Worm (Caenorhabditis elegans) whole organism, late embryonic: ENCODE measurements around the gene gtl-1.

Experiments
- C38D4.7 ChIP-seq: fragments of 200-800 bp; sonication (Bioruptor generic); optimal IDR thresholded peaks from 2 replicates; lab custom pipeline; 2018; ENCODE audit warnings: mild to moderate bottlenecking, missing genetic modification characterization, moderate library complexity, missing compliant biosample characterization
- K02D7.2 ChIP-seq: sonication (generic microtip); optimal IDR thresholded peaks from 2 replicates; lab custom pipeline; 2017; ENCODE audit warnings: mild to moderate bottlenecking, missing genetic modification characterization, missing compliant biosample characterization
- ceh-14 ChIP-seq: sonication (generic microtip); optimal IDR thresholded peaks from 2 replicates; lab custom pipeline; 2016; ENCODE audit warnings: missing genotype, missing genetic modification characterization, missing compliant biosample characterization
- ceh-6 ChIP-seq: fragments of 200-800 bp; sonication (Bioruptor generic); optimal IDR thresholded peaks from 2 replicates; lab custom pipeline; 2018; ENCODE audit warnings: mild to moderate bottlenecking, missing genetic modification characterization, missing compliant biosample characterization
- che-1 ChIP-seq: sonication (generic microtip); optimal IDR thresholded peaks from 2 replicates; lab custom pipeline; 2016; ENCODE audit warnings: mild to moderate bottlenecking, missing genetic modification characterization, missing compliant biosample characterization
- elt-2 ChIP-seq: sonication (generic microtip); optimal IDR thresholded peaks from 2 replicates; lab custom pipeline; 2016; ENCODE audit warnings: missing genetic modification reagents, missing genetic modification characterization, missing compliant biosample characterization
- elt-4 ChIP-seq: sonication (generic microtip); optimal IDR thresholded peaks from 2 replicates; lab custom pipeline; 2016; ENCODE audit warnings: missing genetic modification characterization, missing compliant biosample characterization
- hlh-30 ChIP-seq: sonication (generic microtip); optimal IDR thresholded peaks from 2 replicates; lab custom pipeline; 2017; ENCODE audit warnings: antibody characterized with exemption, missing genetic modification characterization, missing compliant biosample characterization; ENCODE audit not compliant: insufficient read depth
- pat-9 ChIP-seq: fragments of 200-800 bp; sonication (Bioruptor generic); optimal IDR thresholded peaks from 2 replicates; lab custom pipeline; 2018; ENCODE audit warnings: mild to moderate bottlenecking, missing genetic modification characterization, moderate library complexity, missing compliant biosample characterization
- ref-2 ChIP-seq: sonication (generic microtip); optimal IDR thresholded peaks from 2 replicates; lab custom pipeline; 2016; ENCODE audit warnings: missing genetic modification characterization, missing compliant biosample characterization
- sdc-2 ChIP-seq: sonication (generic microtip); optimal IDR thresholded peaks from 2 replicates; lab custom pipeline; 2016; ENCODE audit warnings: missing genotype, missing genetic modification characterization, missing compliant biosample characterization
- sox-2 ChIP-seq: fragments of 200-800 bp; sonication (Bioruptor generic); IDR thresholded peaks from 2 replicates; pipeline ENCODE4 v1.3.6; 2022; ENCODE audit warnings: missing genetic modification reagents, missing genetic modification characterization, missing compliant biosample characterization
- ttx-3 ChIP-seq: sonication (generic microtip); optimal IDR thresholded peaks from 2 replicates; lab custom pipeline; 2016; ENCODE audit warnings: missing genetic modification reagents, missing genetic modification characterization, missing compliant biosample characterization
- unc-3 ChIP-seq, 2 experiments: fragments of 200-800 bp in 1 of 2; sonication (Bioruptor generic) in 1 of 2; sonication (generic microtip) in 1 of 2; conservative IDR thresholded peaks in 1 of 2; optimal IDR thresholded peaks in 1 of 2; 2 replicates each; pipeline versions ENCODE4 v1.3.6 to Lab custom; 2016 to 2022; ENCODE audit warnings: missing compliant biosample characterization in 2 of 2, missing genetic modification characterization in 2 of 2, missing genetic modification reagents in 1 of 2

DNA sequence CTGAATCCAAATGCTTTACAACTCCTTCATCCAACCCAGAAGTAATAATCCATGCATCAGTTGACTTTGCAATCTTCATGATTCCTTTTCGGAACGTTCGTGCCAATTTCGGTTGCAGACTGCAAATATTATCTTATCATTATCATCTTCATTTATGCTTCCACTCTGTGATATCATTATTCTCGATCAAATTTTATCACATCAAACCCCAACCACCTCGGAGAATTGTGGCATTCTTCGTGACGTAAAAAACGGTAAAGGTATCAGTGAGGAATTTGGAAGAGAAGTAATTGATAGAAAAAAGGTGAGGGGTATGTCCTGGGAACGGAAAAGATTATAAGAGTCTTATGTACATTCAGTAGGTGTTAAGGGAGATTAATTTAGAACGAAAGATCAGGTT is 1.9 kb downstream of the gtl-1 start:
- TF ChIP-seq hlh-30 (tag; lab: Kevin White, UChicago): no peak
- no peak for TF ChIP-seq ref-2 (tag; lab: Kevin White, UChicago)
- no peak for TF ChIP-seq ceh-6 (GFP tag; lab: Kevin White, UChicago)
- TF ChIP-seq sdc-2 (tag; lab: Kevin White, UChicago): no peak
- no peak for TF ChIP-seq che-1 (tag; lab: Kevin White, UChicago)
- no peak for TF ChIP-seq K02D7.2 (tag; lab: Kevin White, UChicago)
- TF ChIP-seq elt-2 (tag; lab: Kevin White, UChicago): peak; percentile 18
- TF ChIP-seq elt-4 (tag; lab: Kevin White, UChicago): no peak
- no peak for TF ChIP-seq ceh-14
- TF ChIP-seq ttx-3: no peak
- no peak for TF ChIP-seq pat-9 (tag; lab: Kevin White, UChicago)
- no peak for TF ChIP-seq sox-2 (GFP tag; lab: Robert Waterston, UW)
- no peak for TF ChIP-seq C38D4.7 (GFP tag; lab: Kevin White, UChicago)
- no peak for TF ChIP-seq unc-3 (GFP tag; conservative IDR thresholded peaks at IDR 0.05; lab: Robert Waterston, UW)
- no peak for TF ChIP-seq unc-3 (tag; optimal IDR thresholded peaks at IDR 0.05; lab: Kevin White, UChicago)
